Worm (Caenorhabditis elegans) whole organism, late embryonic: ENCODE results near the gene Y67D8C.22.

Source experiments
- C38D4.7 ChIP-seq: fragments of 200-800 bp; sonication (Bioruptor generic); optimal IDR thresholded peaks from 2 replicates; lab custom pipeline; 2018; ENCODE audit warnings: mild to moderate bottlenecking, missing genetic modification characterization, moderate library complexity, missing compliant biosample characterization
- ama-1 ChIP-seq: fragments of 150-350 bp; optimal IDR thresholded peaks from 2 replicates; lab custom pipeline; 2014
- ceh-14 ChIP-seq: sonication (generic microtip); optimal IDR thresholded peaks from 2 replicates; lab custom pipeline; 2016; ENCODE audit warnings: missing genotype, missing genetic modification characterization, missing compliant biosample characterization
- ceh-24 ChIP-seq: sonication (generic microtip); optimal IDR thresholded peaks from 2 replicates; lab custom pipeline; 2016; ENCODE audit warnings: mild to moderate bottlenecking, missing genetic modification characterization, missing compliant biosample characterization
- ceh-45 ChIP-seq: fragments of 200-800 bp; sonication (Bioruptor generic); IDR thresholded peaks from 2 replicates; pipeline ENCODE4 v1.3.6; 2022; ENCODE audit warnings: missing genetic modification reagents, missing genetic modification characterization, missing compliant biosample characterization
- fkh-10 ChIP-seq: fragments of 150-350 bp; optimal IDR thresholded peaks from 2 replicates; lab custom pipeline; 2014; ENCODE audit warnings: missing biosample characterization, missing genetic modification reagents, missing genetic modification characterization
- fkh-6 ChIP-seq: sonication (generic microtip); optimal IDR thresholded peaks from 2 replicates; lab custom pipeline; 2016; ENCODE audit warnings: missing genetic modification characterization, missing compliant biosample characterization
- lin-11 ChIP-seq: fragments of 200-800 bp; sonication (Bioruptor generic); optimal IDR thresholded peaks from 2 replicates; lab custom pipeline; 2018; ENCODE audit warnings: mild to moderate bottlenecking, missing genetic modification characterization, missing compliant biosample characterization
- nfya-1 ChIP-seq: sonication (generic microtip); optimal IDR thresholded peaks from 2 replicates; lab custom pipeline; 2017; ENCODE audit warnings: missing genetic modification characterization, mild to moderate bottlenecking, missing compliant biosample characterization, antibody characterized with exemption, moderate library complexity
- nhr-11 ChIP-seq: fragments of 150-350 bp; optimal IDR thresholded peaks from 2 replicates; lab custom pipeline; 2014; ENCODE audit warnings: missing biosample characterization, missing genetic modification characterization
- pag-3 ChIP-seq: sonication (generic microtip); optimal IDR thresholded peaks from 2 replicates; lab custom pipeline; 2016; ENCODE audit warnings: missing compliant biosample characterization, missing genetic modification characterization, borderline replicate concordance
- pqm-1 ChIP-seq: sonication (generic microtip); optimal IDR thresholded peaks from 2 replicates; lab custom pipeline; 2016; ENCODE audit warnings: missing genetic modification characterization, missing compliant biosample characterization
- sdc-2 ChIP-seq: sonication (generic microtip); optimal IDR thresholded peaks from 2 replicates; lab custom pipeline; 2016; ENCODE audit warnings: missing genotype, missing genetic modification characterization, missing compliant biosample characterization
- ttx-3 ChIP-seq: sonication (generic microtip); optimal IDR thresholded peaks from 2 replicates; lab custom pipeline; 2016; ENCODE audit warnings: missing genetic modification reagents, missing genetic modification characterization, missing compliant biosample characterization

- TF ChIP-seq nhr-11 (tag; lab: Kevin White, UChicago) = no peak
- TF ChIP-seq lin-11 (tag; lab: Kevin White, UChicago) = no peak
- TF ChIP-seq ttx-3 = no peak
- no peak for TF ChIP-seq sdc-2 (tag; lab: Kevin White, UChicago)
- no peak for TF ChIP-seq C38D4.7
- no peak for TF ChIP-seq pqm-1 (tag; lab: Kevin White, UChicago)
- no peak for TF ChIP-seq ceh-45
- TF ChIP-seq fkh-6 (tag; lab: Kevin White, UChicago) = no peak
- TF ChIP-seq ceh-14 (tag; lab: Kevin White, UChicago) = no peak
- no peak for TF ChIP-seq ceh-24 (tag; lab: Kevin White, UChicago)
- no peak for TF ChIP-seq nfya-1 (tag; lab: Kevin White, UChicago)
- no peak for TF ChIP-seq pag-3 (tag; lab: Kevin White, UChicago)
- TF ChIP-seq fkh-10 = no peak
- no peak for TF ChIP-seq ama-1 (lab: Kevin White, UChicago)
These were observed 20.0 kb upstream of the Y67D8C.22 start for ce11 chrIV:3095995-3096544.
